Worm (Caenorhabditis elegans) whole organism, L3 larva: ENCODE measurements around the gene Y73F4A.1.

Source experiments
- R02D3.7 ChIP-seq: fragments of 150-350 bp; optimal IDR thresholded peaks from 2 replicates; lab custom pipeline; 2014; ENCODE audit warnings: missing biosample characterization, missing genetic modification characterization
- aly-2 ChIP-seq: fragments of 150-350 bp; optimal IDR thresholded peaks from 2 replicates; lab custom pipeline; 2014; ENCODE audit warnings: missing biosample characterization, missing genetic modification characterization
- ama-1 ChIP-seq: fragments of 150-350 bp; optimal IDR thresholded peaks from 2 replicates; lab custom pipeline; 2018
- ceh-16 ChIP-seq: sonication (generic microtip); optimal IDR thresholded peaks from 2 replicates; lab custom pipeline; 2017; ENCODE audit warnings: missing biosample characterization, missing genetic modification characterization
- ceh-82 ChIP-seq: fragments of 150-350 bp; optimal IDR thresholded peaks from 2 replicates; lab custom pipeline; 2014; ENCODE audit warnings: missing biosample characterization, missing genetic modification characterization
- ceh-9 ChIP-seq: sonication (generic microtip); optimal IDR thresholded peaks from 2 replicates; lab custom pipeline; 2018; ENCODE audit warnings: missing biosample characterization, missing genetic modification characterization
- daf-12 ChIP-seq: fragments of 150-350 bp; optimal IDR thresholded peaks from 2 replicates; lab custom pipeline; 2014; ENCODE audit warnings: missing biosample characterization, missing genetic modification reagents, missing genetic modification characterization
- egl-5 ChIP-seq: fragments of 150-350 bp; optimal IDR thresholded peaks from 2 replicates; lab custom pipeline; 2017; ENCODE audit warnings: missing biosample characterization, missing genetic modification reagents, missing genetic modification characterization, inconsistent platforms
- elt-1 ChIP-seq: fragments of 150-350 bp; optimal IDR thresholded peaks from 2 replicates; lab custom pipeline; 2014; ENCODE audit warnings: missing biosample characterization, missing genetic modification characterization
- elt-3 ChIP-seq, 3 experiments: fragments of 150-350 bp in 1 of 3; sonication (generic microtip) in 2 of 3; optimal IDR thresholded peaks; 2 replicates in 2 of 3; 4 replicates in 1 of 3; lab custom pipeline; 2014 to 2017; ENCODE audit warnings: missing biosample characterization in 3 of 3, missing genetic modification characterization in 3 of 3
- eor-1 ChIP-seq, 2 experiments: fragments of 150-350 bp; optimal IDR thresholded peaks; 2 replicates each; lab custom pipeline; 2014 to 2018; ENCODE audit warnings: missing biosample characterization in 2 of 2, missing genetic modification characterization in 2 of 2
- fkh-10 ChIP-seq: sonication (generic microtip); optimal IDR thresholded peaks from 2 replicates; lab custom pipeline; 2017; ENCODE audit warnings: missing biosample characterization, missing genetic modification reagents, missing genetic modification characterization
- fkh-2 ChIP-seq: fragments of 150-350 bp; optimal IDR thresholded peaks from 2 replicates; lab custom pipeline; 2014; ENCODE audit warnings: missing biosample characterization, missing genetic modification reagents, missing genetic modification characterization
- fos-1 ChIP-seq: fragments of 150-350 bp; optimal IDR thresholded peaks from 2 replicates; lab custom pipeline; 2014; ENCODE audit warnings: missing biosample characterization, missing genetic modification characterization
- hmg-11 ChIP-seq: sonication (generic microtip); optimal IDR thresholded peaks from 2 replicates; lab custom pipeline; 2016; ENCODE audit warnings: missing genetic modification characterization, missing compliant biosample characterization
- lin-15B ChIP-seq: fragments of 150-350 bp; optimal IDR thresholded peaks from 2 replicates; lab custom pipeline; 2014; ENCODE audit warnings: missing biosample characterization, missing genetic modification characterization
- lin-39 ChIP-seq: fragments of 150-350 bp; optimal IDR thresholded peaks from 2 replicates; lab custom pipeline; 2018; ENCODE audit warnings: missing biosample characterization, missing genetic modification reagents, missing genetic modification characterization
- lsy-12 ChIP-seq: sonication (generic microtip); optimal IDR thresholded peaks from 2 replicates; lab custom pipeline; 2016; ENCODE audit warnings: mild to moderate bottlenecking, missing genetic modification characterization, missing compliant biosample characterization
- mdl-1 ChIP-seq: fragments of 150-350 bp; optimal IDR thresholded peaks from 2 replicates; lab custom pipeline; 2014; ENCODE audit warnings: missing biosample characterization, missing genetic modification characterization
- nfya-1 ChIP-seq: sonication (generic microtip); optimal IDR thresholded peaks from 2 replicates; lab custom pipeline; 2017; ENCODE audit warnings: missing genetic modification characterization, mild to moderate bottlenecking, missing compliant biosample characterization, antibody characterized with exemption, moderate library complexity; ENCODE audit not compliant: insufficient read depth
- nhr-11 ChIP-seq: fragments of 150-350 bp; optimal IDR thresholded peaks from 2 replicates; lab custom pipeline; 2014; ENCODE audit warnings: missing biosample characterization, missing genetic modification characterization
- nhr-12 ChIP-seq: fragments of 150-350 bp; optimal IDR thresholded peaks from 2 replicates; lab custom pipeline; 2014; ENCODE audit warnings: missing biosample characterization, missing genetic modification characterization
- nhr-23 ChIP-seq: fragments of 150-350 bp; optimal IDR thresholded peaks from 2 replicates; lab custom pipeline; 2014; ENCODE audit warnings: missing biosample characterization, missing genetic modification reagents, missing genetic modification characterization
- nhr-237 ChIP-seq: fragments of 150-350 bp; optimal IDR thresholded peaks from 2 replicates; lab custom pipeline; 2014; ENCODE audit warnings: missing biosample characterization, missing genetic modification characterization
- nhr-25 ChIP-seq: sonication (generic microtip); optimal IDR thresholded peaks from 2 replicates; lab custom pipeline; 2017; ENCODE audit warnings: missing biosample characterization, missing genetic modification characterization
- nhr-43 ChIP-seq: sonication (generic microtip); optimal IDR thresholded peaks from 2 replicates; lab custom pipeline; 2016; ENCODE audit warnings: mild to moderate bottlenecking, missing genetic modification characterization, missing compliant biosample characterization; ENCODE audit not compliant: poor library complexity, severe bottlenecking
- nhr-77 ChIP-seq: fragments of 150-350 bp; optimal IDR thresholded peaks from 2 replicates; lab custom pipeline; 2014; ENCODE audit warnings: missing biosample characterization, missing genetic modification characterization
- pha-4 ChIP-seq: fragments of 150-350 bp; optimal IDR thresholded peaks from 2 replicates; lab custom pipeline; 2014; ENCODE audit warnings: missing biosample characterization, missing genetic modification reagents, missing genetic modification characterization
- sea-2 ChIP-seq: fragments of 150-350 bp; sonication (generic microtip); optimal IDR thresholded peaks from 4 replicates; lab custom pipeline; 2014; ENCODE audit warnings: missing biosample characterization, missing genetic modification reagents, missing genetic modification characterization
- skn-1 ChIP-seq: fragments of 150-350 bp; optimal IDR thresholded peaks from 2 replicates; lab custom pipeline; 2014; ENCODE audit warnings: missing biosample characterization, missing genetic modification characterization
- tbx-2 ChIP-seq: sonication (generic microtip); optimal IDR thresholded peaks from 2 replicates; lab custom pipeline; 2016; ENCODE audit warnings: mild to moderate bottlenecking, missing genetic modification characterization, missing compliant biosample characterization
- unc-39 ChIP-seq: sonication (generic microtip); optimal IDR thresholded peaks from 4 replicates; lab custom pipeline; 2017; ENCODE audit warnings: missing biosample characterization, missing genetic modification characterization
- unc-62 ChIP-seq: fragments of 150-350 bp; sonication (generic microtip); optimal IDR thresholded peaks from 4 replicates; lab custom pipeline; 2014; ENCODE audit warnings: missing biosample characterization, missing genetic modification reagents, missing genetic modification characterization
- zag-1 ChIP-seq: fragments of 150-350 bp; optimal IDR thresholded peaks from 2 replicates; lab custom pipeline; 2014; ENCODE audit warnings: missing biosample characterization, missing genetic modification characterization

Y73F4A.1 gene

ce11 chrIV:9043224-9043623 is 1.9 kb downstream of the Y73F4A.1 start, which contains the start of gene Y73F4A.2:
Gene Y73F4A.2 (minus strand): TSS chrIV:9043347.
- no peak for TF ChIP-seq fkh-10
- TF ChIP-seq R02D3.7, result no peak
- no peak for TF ChIP-seq mdl-1
- TF ChIP-seq lin-39, result no peak
- no peak for TF ChIP-seq ama-1 (lab: Kevin White, UChicago)
- TF ChIP-seq pha-4 (tag; lab: Kevin White, UChicago), result peak; percentile 86
- no peak for TF ChIP-seq nhr-237 (tag; lab: Kevin White, UChicago)
- no peak for TF ChIP-seq nhr-43 (tag; lab: Kevin White, UChicago)
- TF ChIP-seq nhr-12, result no peak
- TF ChIP-seq, all 47 proteins: peak for 1

ce11 chrIV:9040393-9040792 is 4.8 kb downstream of the Y73F4A.1 start, which contains the start of gene Y73F4A.3:
Gene Y73F4A.3 (minus strand): TSS chrIV:9040493.
- TF ChIP-seq elt-1 (no peak), egl-5 (no peak), aly-2 (tag; lab: Kevin White, UChicago) (no peak), zag-1 (tag; lab: Kevin White, UChicago) (no peak), pha-4 (tag; lab: Kevin White, UChicago) (peak; percentile 62), lin-15B (tag; lab: Kevin White, UChicago) (no peak)

- no peak for TF ChIP-seq ama-1 (lab: Kevin White, UChicago)
- no peak for TF ChIP-seq lsy-12
- no peak for TF ChIP-seq nhr-23 (tag; lab: Kevin White, UChicago)
- no peak for TF ChIP-seq elt-3 (tag; optimal IDR thresholded peaks at IDR 0.05; lab: Kevin White, UChicago)
- no peak for TF ChIP-seq nhr-12
- no peak for TF ChIP-seq zag-1 (tag; lab: Kevin White, UChicago)
Measured at ce11 chrIV:9037063-9037462, 8.1 kb downstream of the Y73F4A.1 start, which contains the start of gene C53D6.7. Gene C53D6.7 (minus strand): TSS chrIV:9037163.

ce11 chrIV:9034340-9034739 is 10.8 kb downstream of the Y73F4A.1 start, which contains the start of gene C53D6.10:
Gene C53D6.10 (minus strand): TSS chrIV:9034440.
- TF ChIP-seq sea-2 (no peak), nhr-11 (tag; lab: Kevin White, UChicago) (no peak), mdl-1 (no peak), pha-4 (tag; lab: Kevin White, UChicago) (no peak), nhr-23 (tag; lab: Kevin White, UChicago) (no peak), daf-12 (tag; lab: Kevin White, UChicago) (no peak), fos-1 (no peak), hmg-11 (tag; lab: Kevin White, UChicago) (no peak), nhr-77 (tag; lab: Kevin White, UChicago) (no peak), nhr-43 (tag; lab: Kevin White, UChicago) (no peak), unc-39 (no peak), skn-1 (tag; lab: Kevin White, UChicago) (no peak), unc-62 (GFP tag; lab: Kevin White, UChicago) (no peak), R02D3.7 (no peak), tbx-2 (tag; lab: Kevin White, UChicago) (no peak), ceh-9 (no peak), nhr-25 (tag; lab: Kevin White, UChicago) (no peak), eor-1 (tag; optimal IDR thresholded peaks at IDR 0.05; lab: Kevin White, UChicago) (no peak), aly-2 (tag; lab: Kevin White, UChicago) (no peak)

- TF ChIP-seq lin-15B (tag; lab: Kevin White, UChicago) (no peak), ceh-16 (no peak), sea-2 (no peak), fkh-2 (tag; lab: Kevin White, UChicago) (no peak), mdl-1 (no peak), ceh-82 (tag; lab: Kevin White, UChicago) (no peak), nfya-1 (tag; lab: Kevin White, UChicago) (peak; percentile 50), fos-1 (no peak), unc-62 (GFP tag; lab: Kevin White, UChicago) (no peak), elt-1 (no peak), pha-4 (tag; lab: Kevin White, UChicago) (peak; percentile 90), ceh-9 (no peak), skn-1 (tag; lab: Kevin White, UChicago) (no peak), R02D3.7 (no peak)
Measured at ce11 chrIV:9032550-9032949, 12.6 kb downstream of the Y73F4A.1 start, which contains the start of gene C53D6.6. Gene C53D6.6 (minus strand): TSS chrIV:9032667.
